Worm (Caenorhabditis elegans): ENCODE results near the gene aexr-3.
A peak's percentile ranks its signal among the peaks of the same experiment; 100 is the strongest.

DNA sequence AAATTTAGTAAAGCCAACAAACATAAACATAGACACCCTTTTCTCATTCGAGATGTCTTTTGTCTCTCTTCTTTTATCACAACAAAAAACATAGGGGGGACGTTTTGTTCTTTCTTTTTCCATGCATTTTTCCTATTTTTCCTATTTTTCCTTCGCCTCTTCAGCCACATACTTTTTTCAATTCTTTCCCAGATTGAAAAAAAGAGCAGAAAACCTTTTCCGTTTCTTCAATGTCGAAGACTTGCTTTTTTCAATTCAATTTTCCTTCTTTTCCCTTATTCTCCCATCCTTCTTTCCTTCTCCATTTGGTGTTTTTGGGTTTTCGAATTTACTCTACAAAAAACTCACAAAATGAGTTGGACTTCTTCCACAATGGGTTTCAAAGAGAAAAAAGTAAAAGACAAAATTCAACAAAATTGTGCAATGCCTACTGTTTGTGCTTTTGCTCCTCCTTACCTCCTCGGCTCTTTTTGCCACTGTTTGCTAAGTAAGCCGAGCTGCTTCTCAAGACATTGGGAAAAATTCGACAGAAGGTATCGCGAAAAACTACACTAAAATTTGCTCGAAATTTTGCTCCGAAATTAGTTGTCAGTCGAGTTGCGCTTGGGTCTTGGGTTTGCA, 35.6 kb upstream of the aexr-3 start:
- TF ChIP-seq lsy-2 (tag; optimal IDR thresholded peaks at IDR 0.05) (no peak), nhr-25 (tag; optimal IDR thresholded peaks at IDR 0.05) (no peak), unc-55 (GFP tag; optimal IDR thresholded peaks at IDR 0.05) (peak; percentile 44), snpc-4 (tag; optimal IDR thresholded peaks at IDR 0.05) (no peak), ZK546.5 (tag; optimal IDR thresholded peaks at IDR 0.05) (no peak), unc-39 (tag; optimal IDR thresholded peaks at IDR 0.05) (no peak), nhr-11 (tag; optimal IDR thresholded peaks at IDR 0.05) (no peak), peb-1 (tag; optimal IDR thresholded peaks at IDR 0.05) (no peak)
